Worm (Caenorhabditis elegans) whole organism, L1 larva: Measurements from ENCODE around the gene lin-48.

Experiments
- aha-1 ChIP-seq: fragments of 150-350 bp; optimal IDR thresholded peaks from 2 replicates; lab custom pipeline; 2014; ENCODE audit warnings: missing biosample characterization, missing genetic modification characterization
- ceh-82 ChIP-seq, 3 experiments: fragments of 150-350 bp in 1 of 3; sonication (generic microtip) in 2 of 3; optimal IDR thresholded peaks; 2 replicates each; lab custom pipeline; 2014 to 2017; ENCODE audit warnings: missing biosample characterization in 3 of 3, missing genetic modification characterization in 3 of 3
- fkh-4 ChIP-seq: sonication (generic microtip); optimal IDR thresholded peaks from 2 replicates; lab custom pipeline; 2016; ENCODE audit warnings: missing compliant biosample characterization, missing genetic modification characterization, borderline replicate concordance
- nhr-11 ChIP-seq: fragments of 150-350 bp; optimal IDR thresholded peaks from 2 replicates; lab custom pipeline; 2014; ENCODE audit warnings: missing biosample characterization, missing genetic modification characterization
- unc-62 ChIP-seq: fragments of 150-350 bp; optimal IDR thresholded peaks from 2 replicates; lab custom pipeline; 2014; ENCODE audit warnings: missing biosample characterization, missing genetic modification reagents, missing genetic modification characterization
- zip-4 ChIP-seq: fragments of 200-800 bp; sonication (Bioruptor generic); optimal IDR thresholded peaks from 2 replicates; lab custom pipeline; 2018; ENCODE audit warnings: mild to moderate bottlenecking, missing genetic modification characterization, moderate library complexity, missing compliant biosample characterization
- ztf-11 ChIP-seq, 2 experiments: sonication (generic microtip); optimal IDR thresholded peaks; 2 replicates each; lab custom pipeline; 2016 to 2017; ENCODE audit warnings: missing genetic modification characterization in 2 of 2, missing biosample characterization in 1 of 2, missing compliant biosample characterization in 1 of 2

DNA sequence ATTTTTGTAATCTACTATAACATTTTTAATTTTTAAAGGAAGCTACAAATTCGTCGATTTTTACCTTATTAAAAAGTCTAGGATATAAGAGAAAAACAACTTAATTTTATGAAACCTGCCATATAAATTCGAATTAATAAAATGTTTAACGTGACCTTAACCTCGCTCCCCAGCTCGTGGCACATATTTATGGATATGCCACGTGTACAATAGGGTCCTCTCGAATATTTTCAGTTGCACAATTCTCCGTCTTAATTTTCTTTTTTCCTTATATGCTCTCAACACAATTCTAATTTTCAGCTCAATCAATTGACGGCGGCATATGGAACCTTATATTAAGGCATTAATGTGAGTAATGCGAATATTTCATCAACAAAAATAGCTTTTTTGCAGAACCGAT is 8.9 kb upstream of the lin-48 start, which contains the start of gene F34D10.4:
- TF ChIP-seq ztf-11 (tag; optimal IDR thresholded peaks at IDR 0.05; lab: Kevin White, UChicago) (no peak), nhr-11 (tag; lab: Kevin White, UChicago) (no peak), aha-1 (tag; lab: Kevin White, UChicago) (no peak), fkh-4 (tag; lab: Kevin White, UChicago) (no peak), unc-62 (no peak), ceh-82 (tag; optimal IDR thresholded peaks at IDR 0.05; lab: Kevin White, UChicago) (no peak), zip-4 (GFP tag; lab: Kevin White, UChicago) (no peak)
